Fruit fly (Drosophila melanogaster): ENCODE measurements around the gene Or10a.
A peak's percentile ranks its signal among the peaks of the same experiment; 100 is the strongest.

Or10a gene

dm6 chrX:11446792-11447405 is 29.7 kb upstream of the Or10a start (continued):
- TF ChIP-seq Scr (GFP tag; IDR thresholded peaks at IDR 0.05; ENCODE audit: partially characterized antibody), result no peak
- TF ChIP-seq CG30403 (GFP tag; optimal IDR thresholded peaks at IDR 0.05), result peak; percentile 79
- no peak for TF ChIP-seq Dfd (GFP tag; optimal IDR thresholded peaks at IDR 0.05)
- peak; percentile 95 for TF ChIP-seq rib (GFP tag; IDR thresholded peaks at IDR 0.05)
- TF ChIP-seq cg (GFP tag; optimal IDR thresholded peaks at IDR 0.05), result peak; percentile 80
- peak; percentile 41 for TF ChIP-seq CG3163 (GFP tag; optimal IDR thresholded peaks at IDR 0.05)
- peak; percentile 31 for TF ChIP-seq CG1602 (GFP tag; optimal IDR thresholded peaks at IDR 0.05)
- TF ChIP-seq CG15011 (GFP tag; optimal IDR thresholded peaks at IDR 0.05), result peak; percentile 23
- TF ChIP-seq CG12942 (GFP tag; optimal IDR thresholded peaks at IDR 0.05), result peak; percentile 48
- TF ChIP-seq otp (GFP tag; IDR thresholded peaks at IDR 0.05), result 0 out of 3 replicates have a peak, but pooled peaks have one; percentile 46
- TF ChIP-seq Hmr (GFP tag; optimal IDR thresholded peaks at IDR 0.05), result peak; percentile 87
- no peak for TF ChIP-seq CG34224 (GFP tag; IDR thresholded peaks at IDR 0.05; ENCODE audit: partially characterized antibody)
- peak; percentile 86 for TF ChIP-seq bab2 (GFP tag; optimal IDR thresholded peaks at IDR 0.05)
- no peak for TF ChIP-seq CG9797 (GFP tag; optimal IDR thresholded peaks at IDR 0.05)
- TF ChIP-seq Antp (GFP tag; optimal IDR thresholded peaks at IDR 0.05), result peak; percentile 53
- peak; percentile 89 for TF ChIP-seq CG3995 (GFP tag; optimal IDR thresholded peaks at IDR 0.05)
- peak; percentile 95 for TF ChIP-seq Rfx (GFP tag; IDR thresholded peaks at IDR 0.05)
- no peak for TF ChIP-seq kah (GFP tag; optimal IDR thresholded peaks at IDR 0.05)
- no peak for TF ChIP-seq gfzf (GFP tag; optimal IDR thresholded peaks at IDR 0.05)
- TF ChIP-seq bcd (GFP tag; optimal IDR thresholded peaks at IDR 0.05), result peak; percentile 80
- peak; percentile 62; the same call in 2 of the 3 replicates for TF ChIP-seq CG7357 (GFP tag; IDR thresholded peaks at IDR 0.05)
- TF ChIP-seq esg (GFP tag; conservative IDR thresholded peaks at IDR 0.05), result peak; percentile 77
- TF ChIP-seq CG15514 (GFP tag; optimal IDR thresholded peaks at IDR 0.05), result peak; percentile 74
- TF ChIP-seq CG6854 (GFP tag; optimal IDR thresholded peaks at IDR 0.05), result peak; percentile 74
- TF ChIP-seq CG10274 (GFP tag; optimal IDR thresholded peaks at IDR 0.05), result peak; percentile 67
- TF ChIP-seq CG32772 (GFP tag; IDR thresholded peaks at IDR 0.05), result peak; percentile 77
- peak; percentile 84 for TF ChIP-seq CG12659 (GFP tag; optimal IDR thresholded peaks at IDR 0.05)
- peak; percentile 19 for TF ChIP-seq ewg (GFP tag; optimal IDR thresholded peaks at IDR 0.05)
- TF ChIP-seq jumu (GFP tag; optimal IDR thresholded peaks at IDR 0.05), result no peak
- TF ChIP-seq CG4854 (GFP tag; optimal IDR thresholded peaks at IDR 0.05), result peak; percentile 54
- peak; percentile 75 for TF ChIP-seq fd3F (GFP tag; optimal IDR thresholded peaks at IDR 0.05)
- peak; percentile 41 for TF ChIP-seq zen (tag; optimal IDR thresholded peaks at IDR 0.05)
- TF ChIP-seq CG8290 (GFP tag; optimal IDR thresholded peaks at IDR 0.05), result no peak
- peak in 1 of 2 experiments; percentile 99 for TF ChIP-seq CG8290 (tag; optimal IDR thresholded peaks at IDR 0.05)
- TF ChIP-seq sug (tag; optimal IDR thresholded peaks at IDR 0.05), result peak; percentile 75
- TF ChIP-seq mirr (GFP tag; optimal IDR thresholded peaks at IDR 0.05), result peak; percentile 85
- no peak for TF ChIP-seq nom (GFP tag; optimal IDR thresholded peaks at IDR 0.05)
- peak; percentile 89 for TF ChIP-seq CG3847 (GFP tag; IDR thresholded peaks at IDR 0.05)
- TF ChIP-seq CG12299 (tag; optimal IDR thresholded peaks at IDR 0.05), result peak; percentile 39
- peak; percentile 59 for TF ChIP-seq CG13775 (GFP tag; optimal IDR thresholded peaks at IDR 0.05)
- peak; percentile 69 for TF ChIP-seq CG13424 (tag; optimal IDR thresholded peaks at IDR 0.05)
- TF ChIP-seq crc (GFP tag; optimal IDR thresholded peaks at IDR 0.05), result peak; percentile 70
- TF ChIP-seq her (GFP tag; optimal IDR thresholded peaks at IDR 0.05), result peak; percentile 80
- peak; percentile 91 for TF ChIP-seq Taf1 (GFP tag; IDR thresholded peaks at IDR 0.05)
- TF ChIP-seq TFAM (GFP tag; optimal IDR thresholded peaks at IDR 0.05), result no peak
- TF ChIP-seq unpg (GFP tag; optimal IDR thresholded peaks at IDR 0.05), result peak; percentile 73
- no peak for TF ChIP-seq CG4707 (GFP tag; optimal IDR thresholded peaks at IDR 0.05)
- TF ChIP-seq pan (optimal IDR thresholded peaks at IDR 0.05), result no peak
- TF ChIP-seq pan (GFP tag; optimal IDR thresholded peaks at IDR 0.05 in 1 of 2, IDR thresholded peaks at IDR 0.05 in 1 of 2), result peak in 1 of 2 experiments; percentile 86
